Fruit fly (Drosophila melanogaster): ENCODE measurements around the gene Jasper.
A peak's percentile ranks its signal among the peaks of the same experiment; 100 is the strongest.

Jasper gene

DNA sequence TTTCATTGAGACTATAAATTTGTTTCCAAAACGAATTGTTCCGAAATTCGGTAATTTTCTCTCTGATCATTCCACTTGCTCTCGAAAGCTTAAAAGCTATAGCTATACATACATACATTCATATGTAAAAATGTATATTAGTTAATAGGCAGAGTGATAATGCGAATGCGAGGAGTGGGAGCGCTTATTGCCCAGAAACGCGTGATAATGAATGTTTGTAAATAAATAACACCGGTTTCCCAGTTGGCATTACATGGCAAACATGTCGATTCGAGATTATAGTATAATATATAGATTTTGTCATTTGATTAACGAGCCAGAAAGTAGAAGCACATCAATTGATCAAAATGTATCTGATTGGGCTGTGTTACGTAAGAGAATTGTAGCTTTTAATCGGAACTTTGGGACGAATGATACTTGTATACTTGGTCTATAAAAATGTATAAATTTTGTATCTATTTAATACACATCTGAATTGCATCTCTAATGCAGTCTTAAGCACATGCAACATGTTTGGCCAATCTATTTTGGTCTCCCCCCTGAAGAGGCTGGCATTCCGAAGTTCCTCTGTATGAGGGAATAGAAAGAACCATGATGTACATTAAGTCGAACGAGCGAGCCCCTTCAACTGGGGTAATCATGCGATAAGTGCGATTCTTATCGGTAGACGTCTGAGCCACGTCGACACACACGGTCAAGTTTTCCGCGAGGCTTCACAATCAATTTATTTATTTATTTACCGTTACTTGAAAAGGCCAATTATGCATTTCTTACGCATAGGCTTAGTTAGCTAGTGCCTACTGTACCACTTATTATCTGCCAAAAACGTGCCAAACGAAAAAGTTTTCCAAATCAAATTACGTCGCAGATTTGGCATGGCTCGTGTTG is 39.5 kb upstream of the Jasper start:
- TF ChIP-seq Rel (GFP tag; optimal IDR thresholded peaks at IDR 0.05) (no peak), Rel (tag; optimal IDR thresholded peaks at IDR 0.05) (no peak), h (GFP tag; optimal IDR thresholded peaks at IDR 0.05) (peak; percentile 68), Hnf4 (GFP tag; optimal IDR thresholded peaks at IDR 0.05) (peak; percentile 27), ey (GFP tag; optimal IDR thresholded peaks at IDR 0.05) (peak; percentile 44), dl (GFP tag; optimal IDR thresholded peaks at IDR 0.05; ENCODE audit: insufficient read depth in 1 of 2, partially characterized antibody in 2 of 2) (no peak), fru (GFP tag; optimal IDR thresholded peaks at IDR 0.05) (peak; percentile 32), foxo (GFP tag; optimal IDR thresholded peaks at IDR 0.05) (peak in 1 of 2 experiments; percentile 67), Vsx2 (GFP tag; optimal IDR thresholded peaks at IDR 0.05; ENCODE audit: partially characterized antibody) (no peak), rgr (GFP tag; optimal IDR thresholded peaks at IDR 0.05) (peak; percentile 12), br (GFP tag; optimal IDR thresholded peaks at IDR 0.05) (peak; percentile 25), OdsH (GFP tag; optimal IDR thresholded peaks at IDR 0.05) (peak; percentile 38)

DNA sequence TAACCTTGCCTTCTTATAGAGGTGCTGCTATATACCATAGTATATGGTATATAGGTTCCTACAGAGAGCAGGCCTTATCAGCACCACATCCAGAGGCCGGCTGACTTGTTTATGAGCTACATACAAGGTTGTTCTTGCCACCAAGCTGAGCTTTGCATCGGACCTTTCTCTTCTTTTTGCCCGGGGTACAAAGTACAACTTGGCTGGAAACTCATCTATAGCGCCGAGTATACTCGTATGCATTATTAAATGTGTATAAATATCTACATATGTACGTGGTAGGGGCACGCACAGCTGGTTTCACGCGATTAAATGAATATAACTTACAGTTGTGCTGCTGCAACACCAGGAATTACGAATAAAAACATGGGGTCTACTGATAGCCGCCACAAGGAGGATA is 38.4 kb upstream of the Jasper start:
- TF ChIP-seq psq (GFP tag; optimal IDR thresholded peaks at IDR 0.05) (no peak), Hr83 (GFP tag; optimal IDR thresholded peaks at IDR 0.05; ENCODE audit: poor library complexity, severe bottlenecking) (no peak), Sp1 (GFP tag; optimal IDR thresholded peaks at IDR 0.05) (no peak)

DNA sequence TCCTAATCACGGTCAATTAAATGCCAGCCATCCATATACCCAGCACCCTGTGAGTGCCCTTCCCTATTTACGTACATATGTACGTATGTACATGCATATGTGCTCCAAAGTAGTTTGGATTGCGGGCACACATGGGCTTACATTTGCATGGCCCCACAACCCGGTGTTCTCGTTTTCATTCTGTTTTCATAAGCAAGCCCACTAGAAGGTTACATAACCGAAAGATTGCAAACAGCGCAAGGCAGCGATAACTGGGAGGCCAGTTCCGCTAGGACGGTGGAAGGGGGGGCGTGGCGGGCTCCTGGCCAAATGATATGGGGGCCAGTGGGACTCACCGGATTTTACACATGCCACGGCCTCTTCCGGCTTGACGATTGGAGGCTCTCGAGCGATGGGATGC is 37.8 kb upstream of the Jasper start:
- TF ChIP-seq Abd-B (GFP tag; optimal IDR thresholded peaks at IDR 0.05) (no peak), tai (GFP tag; optimal IDR thresholded peaks at IDR 0.05) (no peak), sage (GFP tag; optimal IDR thresholded peaks at IDR 0.05) (no peak), Sp1 (GFP tag; optimal IDR thresholded peaks at IDR 0.05) (no peak), sv (GFP tag; optimal IDR thresholded peaks at IDR 0.05) (no peak), Hnf4 (GFP tag; optimal IDR thresholded peaks at IDR 0.05) (no peak), usp (GFP tag; optimal IDR thresholded peaks at IDR 0.05) (no peak), CrebA (GFP tag; optimal IDR thresholded peaks at IDR 0.05; ENCODE audit: borderline replicate concordance) (no peak), foxo (GFP tag; optimal IDR thresholded peaks at IDR 0.05) (no peak), Myc (optimal IDR thresholded peaks at IDR 0.05) (no peak), dmrt93B (GFP tag; optimal IDR thresholded peaks at IDR 0.05) (no peak), pan (optimal IDR thresholded peaks at IDR 0.05) (no peak), Hr83 (GFP tag; optimal IDR thresholded peaks at IDR 0.05; ENCODE audit: poor library complexity, severe bottlenecking) (no peak), rgr (GFP tag; optimal IDR thresholded peaks at IDR 0.05) (no peak), woc (GFP tag; optimal IDR thresholded peaks at IDR 0.05) (no peak)

DNA sequence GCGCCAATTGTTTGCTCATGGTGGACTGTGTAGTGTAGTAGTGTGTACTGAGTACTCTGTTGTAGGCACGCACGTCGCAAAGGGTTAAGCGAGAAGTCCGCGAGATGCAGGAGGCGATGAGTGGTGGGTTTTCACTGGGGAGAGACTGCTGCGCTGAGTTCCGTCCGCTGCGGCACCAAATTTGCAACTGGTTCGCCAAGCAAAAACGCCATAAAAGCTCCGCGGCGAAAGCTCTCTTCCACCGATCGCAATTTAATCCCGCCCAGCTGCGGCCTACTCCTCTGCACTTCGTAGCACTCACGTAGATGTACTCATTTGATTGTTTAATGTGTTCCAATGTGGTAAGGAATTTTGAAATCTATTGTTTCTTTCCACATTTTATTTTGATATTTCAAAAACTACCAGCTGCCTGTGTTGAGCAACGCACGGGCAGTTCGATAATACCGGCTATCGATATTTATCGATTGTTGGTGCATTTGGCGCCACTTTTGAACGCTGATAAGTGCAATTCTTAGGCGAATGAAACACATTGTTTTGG is 37.3 kb upstream of the Jasper start, which contains the start of gene CG7920:
Gene CG7920 (minus strand): TSS at position 308 of the 538 bp plus-strand sequence.
- no peak for TF ChIP-seq lola (GFP tag; optimal IDR thresholded peaks at IDR 0.05)
- peak; percentile 56 for TF ChIP-seq rgr (GFP tag; optimal IDR thresholded peaks at IDR 0.05)
- peak; percentile 1 for TF ChIP-seq Myc (optimal IDR thresholded peaks at IDR 0.05)
- TF ChIP-seq Jra (GFP tag; optimal IDR thresholded peaks at IDR 0.05), result peak; percentile 53
- TF ChIP-seq Dfd (GFP tag; optimal IDR thresholded peaks at IDR 0.05), result no peak
- peak; percentile 82 for TF ChIP-seq GATAd (GFP tag; optimal IDR thresholded peaks at IDR 0.05)
- peak; percentile 56 for TF ChIP-seq fru (GFP tag; optimal IDR thresholded peaks at IDR 0.05)
- no peak for TF ChIP-seq sv (GFP tag; optimal IDR thresholded peaks at IDR 0.05)
- peak; percentile 4 for TF ChIP-seq br (GFP tag; optimal IDR thresholded peaks at IDR 0.05)
- TF ChIP-seq pan (optimal IDR thresholded peaks at IDR 0.05), result no peak
- peak; percentile 63 for TF ChIP-seq Sp1 (GFP tag; optimal IDR thresholded peaks at IDR 0.05)
- no peak for TF ChIP-seq tai (GFP tag; optimal IDR thresholded peaks at IDR 0.05)
- TF ChIP-seq psq (GFP tag; optimal IDR thresholded peaks at IDR 0.05), result no peak
- peak in 1 of 2 experiments; percentile 52 for TF ChIP-seq foxo (GFP tag; optimal IDR thresholded peaks at IDR 0.05)
- TF ChIP-seq Dif (GFP tag; optimal IDR thresholded peaks at IDR 0.05; ENCODE audit: partially characterized antibody), result peak; percentile 54
- peak; percentile 51 for TF ChIP-seq h (GFP tag; optimal IDR thresholded peaks at IDR 0.05)
- TF ChIP-seq OdsH (GFP tag; optimal IDR thresholded peaks at IDR 0.05), result peak; percentile 19
- peak; percentile 58 for TF ChIP-seq Hnf4 (GFP tag; optimal IDR thresholded peaks at IDR 0.05)
- peak; percentile 3 for TF ChIP-seq ey (GFP tag; optimal IDR thresholded peaks at IDR 0.05)
- TF ChIP-seq CG9705 (GFP tag; optimal IDR thresholded peaks at IDR 0.05), result peak; percentile 37
- TF ChIP-seq Vsx2 (GFP tag; optimal IDR thresholded peaks at IDR 0.05; ENCODE audit: partially characterized antibody), result peak; percentile 61
- TF ChIP-seq Rel (GFP tag; optimal IDR thresholded peaks at IDR 0.05), result no peak
- peak; percentile 70 for TF ChIP-seq Rel (tag; optimal IDR thresholded peaks at IDR 0.05)
